Worm (Caenorhabditis elegans): ENCODE measurements around the gene DH11.2.

Gene DH11.2

DNA sequence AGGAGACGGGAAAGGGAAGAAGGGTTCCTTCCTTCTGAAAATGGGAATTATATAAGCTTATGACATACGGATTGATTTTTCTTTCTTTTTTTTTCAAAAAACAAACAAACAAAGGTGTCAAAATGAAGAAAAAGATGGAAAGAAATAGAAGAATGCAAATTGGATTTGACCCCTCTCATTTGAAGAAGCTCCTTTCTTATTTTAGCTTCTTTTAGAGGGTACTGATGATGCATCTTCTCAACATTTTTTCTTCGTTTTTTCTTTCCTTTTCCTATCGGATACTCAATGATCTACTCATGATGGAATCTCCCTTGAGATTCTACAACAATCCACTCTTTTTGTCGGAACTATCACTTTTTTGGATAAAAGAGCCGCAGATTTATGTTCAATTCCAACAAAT, 22.4 kb upstream of the DH11.2 start:
- peak; percentile 69 for TF ChIP-seq unc-42 (tag; optimal IDR thresholded peaks at IDR 0.05)
- TF ChIP-seq ahr-1 (tag; optimal IDR thresholded peaks at IDR 0.05) = no peak
- no peak for TF ChIP-seq ceh-9 (tag; optimal IDR thresholded peaks at IDR 0.05)

DNA sequence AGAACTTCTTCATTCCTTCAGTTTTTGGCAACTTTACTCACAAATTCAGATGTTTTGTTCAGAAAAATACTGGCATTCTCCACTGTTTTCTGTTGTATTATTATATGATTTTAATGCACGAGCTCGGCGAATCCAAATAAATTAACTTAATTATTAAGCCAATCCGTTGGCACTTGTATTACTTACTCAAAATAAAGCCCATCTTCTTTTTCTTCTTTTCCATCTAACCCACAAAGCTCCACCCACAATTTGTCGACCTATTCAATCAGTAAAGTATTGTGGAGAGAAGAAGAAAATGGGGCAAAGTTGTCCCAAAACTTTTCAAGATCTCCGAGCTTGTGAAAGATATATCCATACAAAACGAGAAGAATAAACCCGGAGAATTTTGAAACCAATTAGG, 21.3 kb upstream of the DH11.2 start:
- no peak for TF ChIP-seq ceh-14 (tag; optimal IDR thresholded peaks at IDR 0.05)
- TF ChIP-seq unc-42 (tag; optimal IDR thresholded peaks at IDR 0.05) = peak; percentile 71

DNA sequence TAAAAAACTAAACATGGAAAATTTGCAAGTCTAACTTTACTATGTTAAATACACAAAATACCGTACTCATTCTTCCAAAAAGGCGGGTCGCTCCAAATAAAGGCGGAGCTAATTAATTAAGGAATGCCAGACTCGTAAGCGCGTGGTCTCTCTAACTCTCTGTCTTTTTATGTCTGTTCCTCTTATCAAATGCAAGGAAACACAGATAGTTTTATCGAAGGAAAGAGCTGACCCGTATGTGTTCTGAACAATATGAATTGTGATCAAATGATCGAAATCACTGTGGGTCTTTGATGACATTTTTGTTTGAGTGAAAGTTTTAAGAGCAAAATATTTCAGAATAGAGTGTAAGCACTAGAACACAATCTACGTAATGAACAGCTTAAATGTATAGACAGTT, 11.2 kb upstream of the DH11.2 start:
- no peak for TF ChIP-seq F13H6.1 (tag; optimal IDR thresholded peaks at IDR 0.05)
- no peak for TF ChIP-seq pag-3 (tag; optimal IDR thresholded peaks at IDR 0.05; ENCODE audit: borderline replicate concordance)
- no peak for TF ChIP-seq T23F11.4 (GFP tag; optimal IDR thresholded peaks at IDR 0.05)
- TF ChIP-seq fkh-10 (GFP tag; optimal IDR thresholded peaks at IDR 0.05) = no peak
- TF ChIP-seq unc-3 (GFP tag; conservative IDR thresholded peaks at IDR 0.05) = no peak
- TF ChIP-seq unc-3 (tag; optimal IDR thresholded peaks at IDR 0.05) = no peak
- TF ChIP-seq ceh-2 (tag; optimal IDR thresholded peaks at IDR 0.05) = no peak
- no peak for TF ChIP-seq ceh-30 (tag; optimal IDR thresholded peaks at IDR 0.05)
- TF ChIP-seq dmd-4 (tag; optimal IDR thresholded peaks at IDR 0.05; ENCODE audit: borderline replicate concordance) = no peak
- no peak for TF ChIP-seq C38D4.7 (GFP tag; optimal IDR thresholded peaks at IDR 0.05)
- no peak for TF ChIP-seq gmeb-2 (tag; optimal IDR thresholded peaks at IDR 0.05)
- no peak for TF ChIP-seq sox-2 (GFP tag; IDR thresholded peaks at IDR 0.05)
- no peak for TF ChIP-seq pat-9 (tag; optimal IDR thresholded peaks at IDR 0.05)

DNA sequence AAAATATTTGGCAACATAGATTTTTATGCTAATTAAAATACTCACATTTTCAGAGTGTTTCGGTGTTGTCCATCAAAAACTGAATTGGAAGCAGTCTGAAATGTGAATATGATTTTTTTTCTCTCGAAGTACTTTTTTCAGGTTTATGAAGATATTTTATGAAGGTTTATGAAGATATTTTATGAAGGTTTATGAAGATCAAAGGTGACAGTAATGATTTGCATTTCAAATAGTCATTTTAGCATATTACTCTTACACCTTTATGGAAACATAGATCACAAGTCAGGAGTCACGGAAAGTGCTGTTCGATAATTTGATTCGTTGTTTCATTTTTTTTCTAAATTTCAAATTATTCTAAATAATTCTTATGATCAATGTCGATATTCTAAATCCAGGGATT, 8.5 kb upstream of the DH11.2 start, which contains the start of gene pgp-11:
Gene pgp-11, minus strand, starts transcription at position 101 of the 400 bp plus-strand sequence.
- no peak for TF ChIP-seq fkh-6 (tag; optimal IDR thresholded peaks at IDR 0.05)
- no peak for TF ChIP-seq unc-42 (tag; optimal IDR thresholded peaks at IDR 0.05)
- no peak for TF ChIP-seq pros-1 (tag; optimal IDR thresholded peaks at IDR 0.05)
- TF ChIP-seq rnt-1 (tag; optimal IDR thresholded peaks at IDR 0.05) = no peak
- no peak for TF ChIP-seq ceh-48 (tag; optimal IDR thresholded peaks at IDR 0.05)
- TF ChIP-seq fax-1 (tag; optimal IDR thresholded peaks at IDR 0.05) = no peak
- TF ChIP-seq tbx-7 (tag; optimal IDR thresholded peaks at IDR 0.05) = no peak
- TF ChIP-seq ceh-6 (GFP tag; optimal IDR thresholded peaks at IDR 0.05) = no peak
- no peak for TF ChIP-seq elt-4 (tag; optimal IDR thresholded peaks at IDR 0.05)
- no peak for TF ChIP-seq ceh-24 (tag; optimal IDR thresholded peaks at IDR 0.05)
- no peak for TF ChIP-seq pax-1 (tag; optimal IDR thresholded peaks at IDR 0.05)
- no peak for TF ChIP-seq sdc-2 (tag; optimal IDR thresholded peaks at IDR 0.05)
- TF ChIP-seq elt-2 (tag; optimal IDR thresholded peaks at IDR 0.05) = no peak
- no peak for TF ChIP-seq mec-3 (tag; optimal IDR thresholded peaks at IDR 0.05; ENCODE audit: borderline replicate concordance)
- no peak for TF ChIP-seq ceh-2 (tag; optimal IDR thresholded peaks at IDR 0.05)
- TF ChIP-seq K09A11.1 (tag; optimal IDR thresholded peaks at IDR 0.05; ENCODE audit: insufficient read depth) = no peak
- no peak for TF ChIP-seq C38D4.7 (GFP tag; optimal IDR thresholded peaks at IDR 0.05)

DNA sequence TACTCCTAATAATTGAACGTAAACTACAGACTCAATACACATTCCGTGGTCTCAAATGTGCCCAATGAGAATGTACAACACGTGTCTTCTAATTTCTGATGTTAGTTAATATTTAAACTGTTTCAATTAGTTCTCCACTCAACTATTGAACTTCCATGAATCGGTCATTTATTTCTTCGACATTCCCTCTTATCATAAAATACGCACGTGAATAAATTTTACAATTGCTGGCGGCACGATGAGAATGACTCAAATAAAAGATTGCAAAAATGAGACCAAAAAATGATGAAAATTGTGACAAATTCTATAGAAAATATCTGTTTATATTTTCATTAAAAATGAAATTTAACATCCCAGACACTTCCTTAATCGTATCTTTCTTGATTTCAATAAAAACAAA, 7.9 kb upstream of the DH11.2 start:
- TF ChIP-seq K02D7.2 (tag; optimal IDR thresholded peaks at IDR 0.05) (no peak), pax-1 (tag; optimal IDR thresholded peaks at IDR 0.05) (no peak), elt-2 (tag; optimal IDR thresholded peaks at IDR 0.05) (no peak), ceh-30 (tag; optimal IDR thresholded peaks at IDR 0.05) (no peak), hlh-30 (tag; optimal IDR thresholded peaks at IDR 0.05; ENCODE audit: insufficient read depth) (no peak), pros-1 (tag; optimal IDR thresholded peaks at IDR 0.05) (no peak), eyg-1 (tag; optimal IDR thresholded peaks at IDR 0.05) (no peak), sox-2 (GFP tag; IDR thresholded peaks at IDR 0.05) (no peak), che-1 (tag; optimal IDR thresholded peaks at IDR 0.05) (no peak), lin-11 (tag; optimal IDR thresholded peaks at IDR 0.05) (no peak), ceh-45 (GFP tag; IDR thresholded peaks at IDR 0.05) (no peak), ceh-22 (tag; optimal IDR thresholded peaks at IDR 0.05) (no peak), nfya-1 (tag; optimal IDR thresholded peaks at IDR 0.05) (no peak), sox-4 (tag; optimal IDR thresholded peaks at IDR 0.05) (no peak), madf-2 (tag; optimal IDR thresholded peaks at IDR 0.05) (no peak), npax-4 (tag; optimal IDR thresholded peaks at IDR 0.05) (no peak), ceh-2 (tag; optimal IDR thresholded peaks at IDR 0.05) (no peak), fkh-6 (tag; optimal IDR thresholded peaks at IDR 0.05) (no peak), sdc-2 (tag; optimal IDR thresholded peaks at IDR 0.05) (no peak)

Measured in whole organism, late embryonic.